Fruit fly (Drosophila melanogaster) whole organism, pupa: ENCODE measurements around the gene RpL22.

Experiments
- CG10348 ChIP-seq: fragments of 200-800 bp; sonication (Bioruptor generic); IDR thresholded peaks from 2 replicates; pipeline ENCODE4 v1.3.6; 2022; ENCODE audit warnings: missing biosample characterization, missing genetic modification characterization
- CG12605 ChIP-seq: fragments of 200-800 bp; sonication (Bioruptor generic); IDR thresholded peaks from 2 replicates; pipeline ENCODE4 v1.3.6; 2022; ENCODE audit warnings: missing biosample characterization, missing genetic modification characterization
- CG13204 ChIP-seq: fragments of 200-800 bp; sonication (Bioruptor generic); optimal IDR thresholded peaks from 2 replicates; lab custom pipeline; 2018; ENCODE audit warnings: missing biosample characterization, mild to moderate bottlenecking, missing genetic modification characterization, moderate library complexity
- CG17806 ChIP-seq: fragments of 200-800 bp; sonication (Bioruptor generic); optimal IDR thresholded peaks from 2 replicates; lab custom pipeline; 2018; ENCODE audit warnings: missing biosample characterization, mild to moderate bottlenecking, missing genetic modification characterization, moderate library complexity
- CG32121 ChIP-seq: fragments of 200-800 bp; sonication (Bioruptor generic); IDR thresholded peaks from 2 replicates; pipeline ENCODE4 v1.3.6; 2022; ENCODE audit warnings: missing biosample characterization, missing genetic modification characterization
- CG8301 ChIP-seq: fragments of 200-800 bp; sonication (Bioruptor generic); optimal IDR thresholded peaks from 2 replicates; lab custom pipeline; 2018; ENCODE audit warnings: missing biosample characterization, mild to moderate bottlenecking, missing genetic modification characterization
- EcR ChIP-seq: fragments of 200-800 bp; sonication (Bioruptor generic); optimal IDR thresholded peaks from 3 replicates; lab custom pipeline; 2019; ENCODE audit warnings: missing biosample characterization, missing genetic modification characterization, mild to moderate bottlenecking, moderate library complexity, missing genetic modification reagents
- Ets98B ChIP-seq: fragments of 200-800 bp; sonication (Bioruptor generic); IDR thresholded peaks from 2 replicates; pipeline ENCODE4 v1.3.6; 2022; ENCODE audit warnings: missing biosample characterization, missing genetic modification characterization
- Pif1B ChIP-seq: fragments of 200-800 bp; sonication (Bioruptor generic); optimal IDR thresholded peaks from 3 replicates; lab custom pipeline; 2016; ENCODE audit warnings: missing biosample characterization, missing genetic modification characterization
- Snoo ChIP-seq: fragments of 200-800 bp; sonication (Bioruptor generic); optimal IDR thresholded peaks from 3 replicates; lab custom pipeline; 2017; ENCODE audit warnings: missing biosample characterization, mild to moderate bottlenecking, missing genetic modification characterization, inconsistent platforms

DNA sequence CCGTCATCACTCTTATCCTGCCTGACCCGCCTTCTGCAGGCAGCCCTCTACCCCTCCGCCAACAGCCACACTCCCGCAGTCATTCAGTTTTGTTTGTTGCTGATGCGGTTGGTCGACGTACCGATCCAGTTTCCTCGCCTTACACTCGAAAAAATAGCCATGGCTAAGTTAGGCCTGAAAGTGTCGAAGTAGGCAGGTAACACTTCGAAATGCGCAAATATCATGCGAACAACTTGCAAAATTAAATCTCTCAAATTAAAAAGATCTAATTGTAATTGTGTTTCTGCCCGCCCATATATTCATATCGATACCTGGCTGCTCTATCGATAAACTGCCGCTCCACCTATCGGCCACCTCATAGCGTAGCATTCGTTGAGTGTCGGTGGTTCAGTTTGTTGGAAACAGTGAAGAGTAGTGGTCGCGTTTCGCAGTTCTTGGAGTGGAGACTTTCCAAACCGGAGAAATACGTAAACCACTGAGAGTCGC lies 4.8 kb upstream of the RpL22 start, which contains the start of gene fz3:
- peak; percentile 61 for TF ChIP-seq Snoo
- no peak for TF ChIP-seq CG32121 (GFP tag; lab: Robert Waterston, UW)
- TF ChIP-seq Ets98B (GFP tag; lab: Robert Waterston, UW), result peak; percentile 78
- TF ChIP-seq CG10348 (GFP tag; lab: Robert Waterston, UW), result no peak
- TF ChIP-seq CG12605 (GFP tag; lab: Robert Waterston, UW), result peak; percentile 46; the same call in 1 of the 2 replicates
- TF ChIP-seq CG17806 (tag; lab: Kevin White, UChicago), result peak; percentile 63
- peak; percentile 62 for TF ChIP-seq EcR (GFP tag; lab: Kevin White, UChicago)
- TF ChIP-seq Pif1B (GFP tag; lab: Kevin White, UChicago), result peak; percentile 79
- peak; percentile 89 for TF ChIP-seq CG13204
- peak; percentile 64 for TF ChIP-seq CG8301 (tag; lab: Kevin White, UChicago)
